Worm (Caenorhabditis elegans) whole organism, young adult: ENCODE results near the gene Y53F4B.5.

Source experiments
- B0035.1 ChIP-seq: sonication (generic microtip); optimal IDR thresholded peaks from 2 replicates; lab custom pipeline; 2016; ENCODE audit warnings: missing genetic modification characterization, mild to moderate bottlenecking, missing compliant biosample characterization, missing genotype, missing genetic modification reagents
- Y53F4B.3 ChIP-seq: fragments of 200-800 bp; sonication (Bioruptor generic); IDR thresholded peaks from 2 replicates; pipeline ENCODE4 v1.3.6; 2022; ENCODE audit warnings: missing genetic modification reagents, missing genetic modification characterization, missing compliant biosample characterization
- Y56A3A.18 ChIP-seq: fragments of 200-800 bp; sonication (Bioruptor generic); IDR thresholded peaks from 2 replicates; pipeline ENCODE4 v1.3.6; 2022; ENCODE audit warnings: missing genetic modification reagents, missing genetic modification characterization, missing compliant biosample characterization
- ccch-3 ChIP-seq: fragments of 200-800 bp; sonication (Bioruptor generic); optimal IDR thresholded peaks from 2 replicates; lab custom pipeline; 2018; ENCODE audit warnings: mild to moderate bottlenecking, missing genetic modification characterization, missing compliant biosample characterization
- ceh-40 ChIP-seq: fragments of 200-800 bp; sonication (Bioruptor generic); IDR thresholded peaks from 2 replicates; pipeline ENCODE4 v1.3.6; 2022; ENCODE audit warnings: missing genetic modification characterization, missing compliant biosample characterization
- ceh-58 ChIP-seq: fragments of 200-800 bp; sonication (Bioruptor generic); IDR thresholded peaks from 2 replicates; pipeline ENCODE4 v1.3.6; 2022; ENCODE audit warnings: missing genetic modification characterization, missing compliant biosample characterization
- gei-17 ChIP-seq: fragments of 200-800 bp; sonication (Bioruptor generic); optimal IDR thresholded peaks from 2 replicates; lab custom pipeline; 2018; ENCODE audit warnings: mild to moderate bottlenecking, missing genetic modification characterization, missing compliant biosample characterization
- hlh-26 ChIP-seq: fragments of 200-800 bp; sonication (Bioruptor generic); conservative IDR thresholded peaks from 2 replicates; pipeline ENCODE4 v1.3.6; 2022; ENCODE audit warnings: missing genetic modification reagents, missing genetic modification characterization, missing compliant biosample characterization
- lin-35 ChIP-seq, 3 experiments: fragments of 150-350 bp in 2 of 3; sonication (generic microtip) in 1 of 3; optimal IDR thresholded peaks; 2 replicates each; lab custom pipeline; 2014 to 2018; ENCODE audit warnings: missing biosample characterization in 3 of 3, missing genetic modification characterization in 3 of 3, missing genetic modification reagents in 3 of 3
- mel-28 ChIP-seq: sonication (generic microtip); optimal IDR thresholded peaks from 2 replicates; lab custom pipeline; 2016; ENCODE audit warnings: borderline replicate concordance, mild to moderate bottlenecking, missing genetic modification characterization, missing compliant biosample characterization
- nfyb-1 ChIP-seq: fragments of 200-800 bp; sonication (Bioruptor generic); IDR thresholded peaks from 2 replicates; pipeline ENCODE4 v1.3.6; 2022; ENCODE audit warnings: missing genetic modification reagents, missing genetic modification characterization, missing compliant biosample characterization
- rcor-1 ChIP-seq: fragments of 200-800 bp; sonication (Bioruptor generic); IDR thresholded peaks from 2 replicates; pipeline ENCODE4 v1.3.6; 2022; ENCODE audit warnings: missing genetic modification reagents, missing genetic modification characterization, missing compliant biosample characterization
- snpc-1.3 ChIP-seq: sonication (generic microtip); optimal IDR thresholded peaks from 2 replicates; lab custom pipeline; 2017; ENCODE audit warnings: missing genetic modification characterization, mild to moderate bottlenecking, missing compliant biosample characterization, antibody characterized with exemption, moderate library complexity, missing genotype, missing genetic modification reagents; ENCODE audit not compliant: insufficient read depth
- snpc-4 ChIP-seq, 5 experiments: fragments of 150-350 bp in 1 of 5; sonication (generic microtip) in 4 of 5; optimal IDR thresholded peaks; 2 replicates each; lab custom pipeline; 2014 to 2018; ENCODE audit warnings: missing genetic modification characterization in 5 of 5, missing biosample characterization in 3 of 5, antibody characterized with exemption in 2 of 5, mild to moderate bottlenecking in 2 of 5, missing compliant biosample characterization in 2 of 5, missing genotype in 2 of 5, moderate library complexity in 2 of 5, missing genetic modification reagents in 1 of 5
- somi-1 ChIP-seq: fragments of 200-800 bp; sonication (Bioruptor generic); optimal IDR thresholded peaks from 2 replicates; lab custom pipeline; 2018; ENCODE audit warnings: mild to moderate bottlenecking, missing genetic modification characterization, missing compliant biosample characterization
- tlf-1 ChIP-seq: fragments of 200-800 bp; sonication (Bioruptor generic); optimal IDR thresholded peaks from 2 replicates; lab custom pipeline; 2018; ENCODE audit warnings: mild to moderate bottlenecking, missing genetic modification characterization, missing compliant biosample characterization
- unc-130 ChIP-seq: sonication (generic microtip); optimal IDR thresholded peaks from 2 replicates; lab custom pipeline; 2016; ENCODE audit warnings: missing genetic modification reagents, missing genetic modification characterization, missing compliant biosample characterization

Gene Y53F4B.5

ce11 chrII:14940325-14940724, 43.5 kb downstream of the Y53F4B.5 start (continued):
- no peak for TF ChIP-seq hlh-26 (GFP tag; lab: Robert Waterston, UW)

- no peak for TF ChIP-seq Y56A3A.18
- no peak for TF ChIP-seq rcor-1 (GFP tag; lab: Robert Waterston, UW)
- TF ChIP-seq unc-130 (GFP tag; lab: Kevin White, UChicago): no peak
- TF ChIP-seq gei-17 (GFP tag; lab: Kevin White, UChicago): no peak
- TF ChIP-seq nfyb-1 (GFP tag; lab: Robert Waterston, UW): no peak
- TF ChIP-seq ceh-58: no peak
- TF ChIP-seq ccch-3 (GFP tag; lab: Kevin White, UChicago): no peak
- no peak for TF ChIP-seq mel-28 (tag; lab: Kevin White, UChicago)
- no peak for TF ChIP-seq ceh-40 (GFP tag; lab: Robert Waterston, UW)
- TF ChIP-seq B0035.1 (tag; lab: Kevin White, UChicago): no peak
- TF ChIP-seq somi-1: no peak
- TF ChIP-seq lin-35 (GFP tag; optimal IDR thresholded peaks at IDR 0.05; lab: Kevin White, UChicago): no peak
- no peak for TF ChIP-seq tlf-1 (GFP tag; lab: Kevin White, UChicago)
- TF ChIP-seq, all 124 proteins: peak for 0
These were observed 45.5 kb downstream of the Y53F4B.5 start for ce11 chrII:14938319-14938718.

- TF ChIP-seq snpc-4 (GFP tag; optimal IDR thresholded peaks at IDR 0.05; lab: Kevin White, UChicago) (no peak), snpc-4 (tag; optimal IDR thresholded peaks at IDR 0.05; lab: Kevin White, UChicago) (peak in 3 of 4 experiments; percentile 18 to 57 (median 55)), snpc-1.3 (tag; lab: Kevin White, UChicago) (no peak), Y53F4B.3 (no peak)
- TF ChIP-seq, all 124 proteins: peak for 1
These were observed 48.3 kb downstream of the Y53F4B.5 start for ce11 chrII:14935431-14936071.
